Worm (Caenorhabditis elegans) whole organism, L4/young adult: ENCODE measurements around the gene C25E10.4.

Experiments
- dao-5 ChIP-seq: sonication (generic microtip); optimal IDR thresholded peaks from 2 replicates; lab custom pipeline; 2016; ENCODE audit warnings: missing genotype, missing genetic modification characterization, moderate library complexity, missing compliant biosample characterization
- him-1 ChIP-seq: sonication (generic microtip); optimal IDR thresholded peaks from 2 replicates; lab custom pipeline; 2016; ENCODE audit warnings: missing genotype, missing genetic modification reagents, missing genetic modification characterization, missing compliant biosample characterization

ce11 chrV:8985740-8986139 lies 47.6 kb upstream of the C25E10.4 start, which contains the start of gene str-85:
- TF ChIP-seq him-1 (tag; lab: Kevin White, UChicago), result no peak
- TF ChIP-seq dao-5 (tag; lab: Kevin White, UChicago), result no peak
